Fruit fly (Drosophila melanogaster): ENCODE results near the gene PIG-K.

PIG-K gene

DNA sequence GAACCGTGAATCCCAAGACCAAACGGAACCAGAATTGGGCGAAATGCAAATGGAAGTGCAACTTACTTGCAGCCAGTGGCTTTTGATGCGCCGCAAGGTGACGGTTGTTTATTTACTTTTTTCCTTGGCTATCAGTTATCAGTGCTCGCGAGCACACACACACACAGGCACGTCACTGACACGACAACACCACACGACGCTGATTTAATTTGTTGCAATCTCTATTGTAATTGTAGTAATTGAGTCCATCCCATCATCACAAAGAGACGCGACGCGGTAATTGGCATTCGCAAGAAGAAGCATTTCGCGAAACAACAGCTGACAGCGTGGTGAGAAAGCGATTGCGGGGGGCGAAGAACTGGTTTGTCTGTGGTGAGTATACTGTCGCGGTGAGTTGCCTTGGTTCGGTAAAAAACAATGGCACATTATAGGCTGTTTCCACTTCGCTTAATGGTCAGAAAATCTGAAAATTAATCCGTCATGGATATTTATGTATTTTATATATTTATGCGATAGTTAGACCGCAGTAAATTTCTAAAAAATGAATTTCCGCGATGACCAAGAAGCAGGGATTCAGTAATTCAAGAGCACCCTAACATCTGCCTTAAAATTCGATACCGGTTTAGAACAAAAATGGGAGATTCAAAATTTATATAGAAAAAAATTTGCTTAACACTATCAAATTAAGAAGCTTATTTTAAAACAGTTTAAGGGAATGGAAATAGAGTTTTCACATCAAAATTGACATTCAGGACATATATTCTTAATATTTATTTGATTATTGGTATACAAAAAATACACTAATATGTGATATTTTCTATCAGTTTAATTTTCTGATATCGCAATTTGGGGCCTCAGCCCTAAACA lies 33.0 kb upstream of the PIG-K start, which contains the start of the genes Actn and usp (continued):
- TF ChIP-seq pho (GFP tag; optimal IDR thresholded peaks at IDR 0.05), result no peak
- TF ChIP-seq CG7786 (GFP tag; optimal IDR thresholded peaks at IDR 0.05), result no peak
- TF ChIP-seq Hmr (GFP tag; optimal IDR thresholded peaks at IDR 0.05), result peak; percentile 12
- no peak for TF ChIP-seq sr (GFP tag; IDR thresholded peaks at IDR 0.05)
- no peak for TF ChIP-seq CG7963 (GFP tag; IDR thresholded peaks at IDR 0.05; ENCODE audit: partially characterized antibody)
- no peak for TF ChIP-seq dan (GFP tag; IDR thresholded peaks at IDR 0.05)
- no peak for TF ChIP-seq insv (GFP tag; optimal IDR thresholded peaks at IDR 0.05)
- TF ChIP-seq NK7.1 (GFP tag; optimal IDR thresholded peaks at IDR 0.05), result no peak
- peak; percentile 35 for TF ChIP-seq CG10979 (tag; optimal IDR thresholded peaks at IDR 0.05)
- TF ChIP-seq CG6175 (GFP tag; IDR thresholded peaks at IDR 0.05), result no peak
- TF ChIP-seq CG33213 (GFP tag; optimal IDR thresholded peaks at IDR 0.05), result peak; percentile 18
- no peak for TF ChIP-seq tgo (GFP tag; IDR thresholded peaks at IDR 0.05)
- no peak for TF ChIP-seq CG31224 (GFP tag; IDR thresholded peaks at IDR 0.05)
- TF ChIP-seq CG5180 (GFP tag; optimal IDR thresholded peaks at IDR 0.05), result no peak
- TF ChIP-seq corto (GFP tag; optimal IDR thresholded peaks at IDR 0.05), result no peak
- no peak for TF ChIP-seq h (optimal IDR thresholded peaks at IDR 0.05)
- no peak for TF ChIP-seq org-1 (GFP tag; optimal IDR thresholded peaks at IDR 0.05)
- no peak for TF ChIP-seq CG10209 (GFP tag; optimal IDR thresholded peaks at IDR 0.05)
- TF ChIP-seq CG11695 (GFP tag; IDR thresholded peaks at IDR 0.05), result no peak
- TF ChIP-seq Dp (GFP tag; optimal IDR thresholded peaks at IDR 0.05), result no peak
- TF ChIP-seq Dip3 (GFP tag; optimal IDR thresholded peaks at IDR 0.05), result no peak
- TF ChIP-seq CG2199 (GFP tag; IDR thresholded peaks at IDR 0.05), result no peak
- TF ChIP-seq Poxn (GFP tag; IDR thresholded peaks at IDR 0.05), result no peak
- TF ChIP-seq CG7556 (GFP tag; optimal IDR thresholded peaks at IDR 0.05), result no peak
- TF ChIP-seq Gug (GFP tag; IDR thresholded peaks at IDR 0.05), result no peak
- no peak for TF ChIP-seq bigmax (GFP tag; optimal IDR thresholded peaks at IDR 0.05)
- peak; percentile 23 for TF ChIP-seq ind (GFP tag; optimal IDR thresholded peaks at IDR 0.05)
- TF ChIP-seq zen (tag; optimal IDR thresholded peaks at IDR 0.05), result peak; percentile 38
- 0 out of 2 replicates have a peak, but pooled peaks have one; percentile 9 for TF ChIP-seq Ada2b (GFP tag; IDR thresholded peaks at IDR 0.05)
- no peak for TF ChIP-seq tx (GFP tag; optimal IDR thresholded peaks at IDR 0.05)
- no peak for TF ChIP-seq caup (GFP tag; optimal IDR thresholded peaks at IDR 0.05; ENCODE audit: severe bottlenecking)
- no peak for TF ChIP-seq CG7987 (GFP tag; optimal IDR thresholded peaks at IDR 0.05)
- no peak for TF ChIP-seq lab (GFP tag; optimal IDR thresholded peaks at IDR 0.05)
- no peak for TF ChIP-seq stc (GFP tag; IDR thresholded peaks at IDR 0.05)
- no peak for TF ChIP-seq wek (GFP tag; optimal IDR thresholded peaks at IDR 0.05)
- TF ChIP-seq CG32767 (GFP tag; IDR thresholded peaks at IDR 0.05), result no peak
- TF ChIP-seq ken (GFP tag; IDR thresholded peaks at IDR 0.05), result no peak
- peak; percentile 57 for TF ChIP-seq CG17829 (tag; optimal IDR thresholded peaks at IDR 0.05)
- peak in 1 of 3 experiments; percentile 80 for TF ChIP-seq Stat92E (GFP tag; optimal IDR thresholded peaks at IDR 0.05)
- TF ChIP-seq ac (GFP tag; optimal IDR thresholded peaks at IDR 0.05), result no peak
- no peak for TF ChIP-seq CG17568 (GFP tag; optimal IDR thresholded peaks at IDR 0.05)
- TF ChIP-seq fru (optimal IDR thresholded peaks at IDR 0.05), result no peak
- no peak for TF ChIP-seq CG8281 (tag; optimal IDR thresholded peaks at IDR 0.05)
- TF ChIP-seq Side (GFP tag; optimal IDR thresholded peaks at IDR 0.05), result no peak
- TF ChIP-seq ap (GFP tag; IDR thresholded peaks at IDR 0.05), result no peak
- no peak for TF ChIP-seq Lpt (GFP tag; optimal IDR thresholded peaks at IDR 0.05)
- no peak for TF ChIP-seq CG4730 (GFP tag; IDR thresholded peaks at IDR 0.05)
- TF ChIP-seq CG16815 (GFP tag; optimal IDR thresholded peaks at IDR 0.05), result no peak
- no peak for TF ChIP-seq mam (GFP tag; optimal IDR thresholded peaks at IDR 0.05)
- no peak for TF ChIP-seq pros (GFP tag; optimal IDR thresholded peaks at IDR 0.05)
